Worm (Caenorhabditis elegans): ENCODE data around the gene rpn-5.

ce11 chrII:4661278-4661677 is 36.9 kb downstream of the rpn-5 start, which contains the start of gene T05A7.13:
- TF ChIP-seq tbx-37 (GFP tag; conservative IDR thresholded peaks at IDR 0.05) (no peak), pes-1 (GFP tag; IDR thresholded peaks at IDR 0.05) (no peak), ama-1 (optimal IDR thresholded peaks at IDR 0.05) (no peak), ceh-13 (GFP tag; optimal IDR thresholded peaks at IDR 0.05) (no peak), ceh-36 (tag; optimal IDR thresholded peaks at IDR 0.05) (no peak), tra-4 (tag; optimal IDR thresholded peaks at IDR 0.05) (no peak), ets-7 (tag; optimal IDR thresholded peaks at IDR 0.05) (no peak), flt-1 (GFP tag; IDR thresholded peaks at IDR 0.05) (no peak), sea-1 (GFP tag; conservative IDR thresholded peaks at IDR 0.05) (no peak), hnd-1 (tag; optimal IDR thresholded peaks at IDR 0.05) (no peak), hmbx-1 (tag; optimal IDR thresholded peaks at IDR 0.05) (no peak), F13C5.2 (tag; optimal IDR thresholded peaks at IDR 0.05) (no peak)
